Fruit fly (Drosophila melanogaster) whole organism: Measurements from ENCODE around the gene CG4743.

ENCODE experiments used
- CG8478 ChIP-seq: fragments of >200 bp; optimal IDR thresholded peaks from 2 replicates; lab custom pipeline; 2018; ENCODE audit warnings: inconsistent platforms
- Dll ChIP-seq: fragments of >200 bp; optimal IDR thresholded peaks from 2 replicates; lab custom pipeline; 2017
- EcR ChIP-seq, 2 experiments: fragments of >200 bp; optimal IDR thresholded peaks; 2 replicates each; lab custom pipeline; 2017; ENCODE audit warnings: missing biosample characterization in 2 of 2, missing genetic modification characterization in 2 of 2, missing genetic modification reagents in 2 of 2
- pan ChIP-seq: fragments of >200 bp; optimal IDR thresholded peaks from 2 replicates; lab custom pipeline; 2017
- psq ChIP-seq: fragments of >200 bp; optimal IDR thresholded peaks from 2 replicates; lab custom pipeline; 2017
- usp ChIP-seq: fragments of >200 bp; optimal IDR thresholded peaks from 2 replicates; lab custom pipeline; 2017; ENCODE audit warnings: missing biosample characterization, missing genetic modification characterization, mixed read lengths

- TF ChIP-seq usp (GFP tag; lab: Kevin White, UChicago) (no peak), pan (lab: Kevin White, UChicago) (no peak), EcR (GFP tag; optimal IDR thresholded peaks at IDR 0.05; lab: Kevin White, UChicago) (no peak), psq (lab: Kevin White, UChicago) (no peak), Dll (lab: Kevin White, UChicago) (no peak), CG8478 (no peak)
These were observed 42.0 kb downstream of the CG4743 start for dm6 chr3R:25638381-25638780.
